Worm (Caenorhabditis elegans): ENCODE results near the gene cyn-13.
"Not testable (repeated sequence)": the region's sequence is repeated elsewhere in the genome, so short reads cannot be mapped to it uniquely, and the experiment has no call there.

DNA sequence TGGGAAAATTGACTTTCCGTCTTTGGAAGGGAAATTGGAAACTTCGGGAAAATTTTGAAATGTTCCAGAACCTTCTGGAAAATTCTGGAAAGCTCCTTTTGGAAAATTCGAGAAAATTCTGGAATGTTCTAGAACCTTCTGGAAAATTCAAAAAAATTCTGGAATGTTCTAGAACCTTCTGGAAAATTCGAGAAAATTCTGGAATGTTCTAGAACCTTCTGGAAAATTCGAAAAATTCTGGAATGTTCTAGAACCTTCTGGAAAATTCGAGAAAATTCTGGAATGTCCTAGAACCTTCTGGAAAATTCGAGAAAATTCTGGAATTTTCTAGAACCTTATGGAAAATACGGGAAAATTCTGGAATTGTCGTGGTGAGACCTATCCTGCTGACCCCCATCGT is 39.2 kb upstream of the cyn-13 start:
- TF ChIP-seq ref-1 (GFP tag; conservative IDR thresholded peaks at IDR 0.05); tab-1 (GFP tag; IDR thresholded peaks at IDR 0.05); klf-2 (GFP tag; conservative IDR thresholded peaks at IDR 0.05); ztf-29 (GFP tag; IDR thresholded peaks at IDR 0.05); cog-1 (tag; optimal IDR thresholded peaks at IDR 0.05); T22C8.4 (GFP tag; IDR thresholded peaks at IDR 0.05); med-1 (GFP tag; optimal IDR thresholded peaks at IDR 0.05; ENCODE audit: insufficient read depth): not testable (repeated sequence)
- peak; percentile 83; the same call in 1 of the 2 replicates for TF ChIP-seq flt-1 (GFP tag; IDR thresholded peaks at IDR 0.05)
